Worm (Caenorhabditis elegans) whole organism, young adult: Measurements from ENCODE around the gene nhr-199.

Experiments used
- B0019.2 ChIP-seq: fragments of 200-800 bp; sonication (Bioruptor generic); conservative IDR thresholded peaks from 2 replicates; pipeline ENCODE4 v1.3.6; 2022; ENCODE audit warnings: missing genetic modification reagents, missing genetic modification characterization, missing compliant biosample characterization
- C06A6.2 ChIP-seq: fragments of 200-800 bp; sonication (Bioruptor generic); conservative IDR thresholded peaks from 2 replicates; pipeline ENCODE4 v1.3.6; 2022; ENCODE audit warnings: missing genetic modification characterization, missing compliant biosample characterization
- C17E4.6 ChIP-seq: fragments of 200-800 bp; sonication (Bioruptor generic); IDR thresholded peaks from 2 replicates; pipeline ENCODE4 v1.3.6; 2022; ENCODE audit warnings: missing genetic modification reagents, missing genetic modification characterization, missing compliant biosample characterization
- F10E7.11 ChIP-seq: sonication (generic microtip); optimal IDR thresholded peaks from 2 replicates; lab custom pipeline; 2017; ENCODE audit warnings: mild to moderate bottlenecking, missing genetic modification characterization, moderate library complexity, missing compliant biosample characterization
- F23B12.7 ChIP-seq: sonication (generic microtip); optimal IDR thresholded peaks from 2 replicates; lab custom pipeline; 2017; ENCODE audit warnings: missing genetic modification characterization, mild to moderate bottlenecking, missing compliant biosample characterization, antibody characterized with exemption, moderate library complexity; ENCODE audit not compliant: insufficient read depth
- F33H1.4 ChIP-seq: fragments of 200-800 bp; sonication (Bioruptor generic); IDR thresholded peaks from 2 replicates; pipeline ENCODE4 v1.3.6; 2022; ENCODE audit warnings: missing genetic modification reagents, missing genetic modification characterization, missing compliant biosample characterization
- F37B4.10 ChIP-seq: fragments of 200-800 bp; sonication (Bioruptor generic); IDR thresholded peaks from 2 replicates; pipeline ENCODE4 v1.3.6; 2022; ENCODE audit warnings: missing genetic modification characterization, missing compliant biosample characterization
- F49E8.2 ChIP-seq: sonication (generic microtip); optimal IDR thresholded peaks from 3 replicates; lab custom pipeline; 2017; ENCODE audit warnings: missing genetic modification characterization, mild to moderate bottlenecking, missing compliant biosample characterization, antibody characterized with exemption, moderate library complexity; ENCODE audit not compliant: insufficient read depth
- F52B5.7 ChIP-seq: sonication (generic microtip); optimal IDR thresholded peaks from 2 replicates; lab custom pipeline; 2016; ENCODE audit warnings: mild to moderate bottlenecking, missing genetic modification characterization, missing compliant biosample characterization
- F57C9.4 ChIP-seq: sonication (generic microtip); optimal IDR thresholded peaks from 2 replicates; lab custom pipeline; 2017; ENCODE audit warnings: mild to moderate bottlenecking, missing genetic modification characterization, missing compliant biosample characterization
- K11D2.4 ChIP-seq: fragments of 200-800 bp; sonication (Bioruptor generic); IDR thresholded peaks from 2 replicates; pipeline ENCODE4 v1.3.6; 2022; ENCODE audit warnings: missing genetic modification reagents, missing genetic modification characterization, missing compliant biosample characterization
- T26A5.8 ChIP-seq: sonication (generic microtip); optimal IDR thresholded peaks from 2 replicates; lab custom pipeline; 2016; ENCODE audit warnings: missing genetic modification characterization, missing compliant biosample characterization
- Y67H2A.10 ChIP-seq: fragments of 200-800 bp; sonication (Bioruptor generic); conservative IDR thresholded peaks from 2 replicates; pipeline ENCODE4 v1.3.6; 2022; ENCODE audit warnings: missing genetic modification reagents, missing genetic modification characterization, missing compliant biosample characterization
- Y95B8A.8 ChIP-seq: fragments of 200-800 bp; sonication (Bioruptor generic); IDR thresholded peaks from 2 replicates; pipeline ENCODE4 v1.3.6; 2022; ENCODE audit warnings: missing genetic modification reagents, missing genetic modification characterization, missing compliant biosample characterization
- ZK185.1 ChIP-seq: sonication (generic microtip); optimal IDR thresholded peaks from 2 replicates; lab custom pipeline; 2016; ENCODE audit warnings: mild to moderate bottlenecking, missing genetic modification characterization, missing compliant biosample characterization; ENCODE audit not compliant: poor library complexity, severe bottlenecking
- aptf-2 ChIP-seq: fragments of 200-800 bp; sonication (Bioruptor generic); conservative IDR thresholded peaks from 2 replicates; pipeline ENCODE4 v1.3.6; 2022; ENCODE audit warnings: missing genetic modification reagents, missing genetic modification characterization, missing compliant biosample characterization
- aptf-3 ChIP-seq: fragments of 200-800 bp; sonication (Bioruptor generic); IDR thresholded peaks from 2 replicates; pipeline ENCODE4 v1.3.6; 2022; ENCODE audit warnings: missing genetic modification characterization, missing compliant biosample characterization
- attf-5 ChIP-seq: fragments of 200-800 bp; sonication (Bioruptor generic); optimal IDR thresholded peaks from 2 replicates; lab custom pipeline; 2018; ENCODE audit warnings: mild to moderate bottlenecking, missing genetic modification characterization, missing compliant biosample characterization
- cebp-1 ChIP-seq, 2 experiments: fragments of 200-800 bp in 1 of 2; sonication (Bioruptor generic) in 1 of 2; sonication (generic microtip) in 1 of 2; IDR thresholded peaks in 1 of 2; optimal IDR thresholded peaks in 1 of 2; 2 replicates each; pipeline versions ENCODE4 v1.3.6 to Lab custom; 2017 to 2022; ENCODE audit warnings: missing compliant biosample characterization in 2 of 2, missing genetic modification characterization in 2 of 2, mild to moderate bottlenecking in 1 of 2, missing genetic modification reagents in 1 of 2, moderate library complexity in 1 of 2
- cebp-2 ChIP-seq: fragments of 200-800 bp; sonication (Bioruptor generic); IDR thresholded peaks from 2 replicates; pipeline ENCODE4 v1.3.6; 2022; ENCODE audit warnings: missing genetic modification characterization, missing compliant biosample characterization
- ceh-40 ChIP-seq: fragments of 200-800 bp; sonication (Bioruptor generic); IDR thresholded peaks from 2 replicates; pipeline ENCODE4 v1.3.6; 2022; ENCODE audit warnings: missing genetic modification characterization, missing compliant biosample characterization
- ceh-79 ChIP-seq: sonication (generic microtip); optimal IDR thresholded peaks from 2 replicates; lab custom pipeline; 2017; ENCODE audit warnings: mild to moderate bottlenecking, missing genetic modification characterization, missing compliant biosample characterization
- dox-1 ChIP-seq: fragments of 200-800 bp; sonication (Bioruptor generic); IDR thresholded peaks from 2 replicates; pipeline ENCODE4 v1.3.6; 2022; ENCODE audit warnings: missing genetic modification reagents, missing genetic modification characterization, missing compliant biosample characterization
- dpl-1 ChIP-seq: fragments of 150-350 bp; optimal IDR thresholded peaks from 2 replicates; lab custom pipeline; 2014; ENCODE audit warnings: missing biosample characterization, missing genetic modification reagents, missing genetic modification characterization
- hmg-1.2 ChIP-seq: fragments of 200-800 bp; sonication (Bioruptor generic); IDR thresholded peaks from 2 replicates; pipeline ENCODE4 v1.3.6; 2022; ENCODE audit warnings: missing genetic modification reagents, missing genetic modification characterization, missing compliant biosample characterization
- let-607 ChIP-seq, 2 experiments: fragments of 200-800 bp in 1 of 2; sonication (Bioruptor generic) in 1 of 2; sonication (generic microtip) in 1 of 2; optimal IDR thresholded peaks; 2 replicates each; lab custom pipeline; 2016 to 2018; ENCODE audit warnings: mild to moderate bottlenecking in 2 of 2, missing compliant biosample characterization in 2 of 2, missing genetic modification characterization in 2 of 2, moderate library complexity in 2 of 2, missing genotype in 1 of 2
- lin-40 ChIP-seq: sonication (generic microtip); optimal IDR thresholded peaks from 2 replicates; lab custom pipeline; 2016; ENCODE audit warnings: missing genetic modification characterization, mild to moderate bottlenecking, missing compliant biosample characterization, missing genotype, missing genetic modification reagents
- madf-10 ChIP-seq: sonication (generic microtip); optimal IDR thresholded peaks from 2 replicates; lab custom pipeline; 2016; ENCODE audit warnings: mild to moderate bottlenecking, missing genetic modification characterization, missing compliant biosample characterization
- madf-8 ChIP-seq: fragments of 200-800 bp; sonication (Bioruptor generic); conservative IDR thresholded peaks from 2 replicates; pipeline ENCODE4 v1.3.6; 2022; ENCODE audit warnings: missing genetic modification reagents, missing genetic modification characterization, missing compliant biosample characterization
- mcd-1 ChIP-seq: fragments of 200-800 bp; sonication (Bioruptor generic); IDR thresholded peaks from 2 replicates; pipeline ENCODE4 v1.3.6; 2022; ENCODE audit warnings: missing genetic modification reagents, missing genetic modification characterization, missing compliant biosample characterization
- mxl-1 ChIP-seq: sonication (generic microtip); optimal IDR thresholded peaks from 2 replicates; lab custom pipeline; 2016; ENCODE audit warnings: missing genetic modification characterization, missing compliant biosample characterization
- nfya-2 ChIP-seq: fragments of 200-800 bp; sonication (Bioruptor generic); IDR thresholded peaks from 2 replicates; pipeline ENCODE4 v1.3.6; 2022; ENCODE audit warnings: missing genetic modification reagents, missing genetic modification characterization, missing compliant biosample characterization
- nfyb-1 ChIP-seq: fragments of 200-800 bp; sonication (Bioruptor generic); IDR thresholded peaks from 2 replicates; pipeline ENCODE4 v1.3.6; 2022; ENCODE audit warnings: missing genetic modification reagents, missing genetic modification characterization, missing compliant biosample characterization
- nhr-80 ChIP-seq: sonication (generic microtip); optimal IDR thresholded peaks from 2 replicates; lab custom pipeline; 2016; ENCODE audit warnings: missing genetic modification characterization, missing compliant biosample characterization
- pha-4 ChIP-seq: fragments of 150-350 bp; sonication (generic microtip); optimal IDR thresholded peaks from 2 replicates; lab custom pipeline; 2014; ENCODE audit warnings: missing biosample characterization, missing genetic modification reagents, missing genetic modification characterization
- sea-2 ChIP-seq: fragments of 200-800 bp; sonication (Bioruptor generic); IDR thresholded peaks from 2 replicates; pipeline ENCODE4 v1.3.6; 2022; ENCODE audit warnings: missing genetic modification characterization, missing compliant biosample characterization
- snpc-1.1 ChIP-seq: sonication (generic microtip); optimal IDR thresholded peaks from 2 replicates; lab custom pipeline; 2017; ENCODE audit warnings: missing genetic modification characterization, mild to moderate bottlenecking, missing compliant biosample characterization, antibody characterized with exemption, moderate library complexity, missing genotype, missing genetic modification reagents; ENCODE audit not compliant: insufficient read depth
- tbp1 ChIP-seq: fragments of 200-800 bp; sonication (Bioruptor generic); optimal IDR thresholded peaks from 2 replicates; lab custom pipeline; 2018; ENCODE audit warnings: mild to moderate bottlenecking, missing genetic modification characterization, missing compliant biosample characterization
- xnd-1 ChIP-seq: sonication (generic microtip); optimal IDR thresholded peaks from 2 replicates; lab custom pipeline; 2016; ENCODE audit warnings: missing genotype, missing genetic modification reagents, missing genetic modification characterization, missing compliant biosample characterization
- zim-3 ChIP-seq: sonication (generic microtip); optimal IDR thresholded peaks from 2 replicates; lab custom pipeline; 2017; ENCODE audit warnings: mild to moderate bottlenecking, missing genetic modification characterization, moderate library complexity, missing compliant biosample characterization
- ztf-25 ChIP-seq: fragments of 200-800 bp; sonication (Bioruptor generic); IDR thresholded peaks from 2 replicates; pipeline ENCODE4 v1.3.6; 2022; ENCODE audit warnings: missing genetic modification reagents, missing genetic modification characterization, missing compliant biosample characterization
- ztf-26 ChIP-seq: sonication (generic microtip); optimal IDR thresholded peaks from 2 replicates; lab custom pipeline; 2017; ENCODE audit warnings: missing genetic modification characterization, missing compliant biosample characterization

nhr-199 gene

ce11 chrV:15666718-15667117, 33.0 kb downstream of the nhr-199 start (continued):
- peak in 1 of 2 experiments; percentile 63 for TF ChIP-seq let-607 (tag; optimal IDR thresholded peaks at IDR 0.05; lab: Kevin White, UChicago)
- TF ChIP-seq zim-3 (tag; lab: Kevin White, UChicago): no peak

- TF ChIP-seq F37B4.10 (GFP tag; lab: Robert Waterston, UW) (no peak), ztf-25 (GFP tag; lab: Robert Waterston, UW) (no peak), nfyb-1 (GFP tag; lab: Robert Waterston, UW) (no peak), pha-4 (no peak), snpc-1.1 (no peak), F23B12.7 (tag; lab: Kevin White, UChicago) (no peak), C17E4.6 (GFP tag; lab: Robert Waterston, UW) (no peak), F49E8.2 (tag; lab: Kevin White, UChicago) (no peak), attf-5 (GFP tag; lab: Kevin White, UChicago) (peak; percentile 33), mxl-1 (tag; lab: Kevin White, UChicago) (no peak), cebp-1 (GFP tag; IDR thresholded peaks at IDR 0.05; lab: Robert Waterston, UW) (no peak), cebp-1 (tag; optimal IDR thresholded peaks at IDR 0.05; lab: Kevin White, UChicago) (peak; percentile 70), dox-1 (GFP tag; lab: Robert Waterston, UW) (0 out of 2 replicates have a peak, but pooled peaks have one; percentile 26), let-607 (tag; optimal IDR thresholded peaks at IDR 0.05; lab: Kevin White, UChicago) (no peak), madf-10 (tag; lab: Kevin White, UChicago) (no peak), nhr-80 (peak; percentile 45), hmg-1.2 (GFP tag; lab: Robert Waterston, UW) (peak; percentile 40; the same call in 1 of the 2 replicates), Y67H2A.10 (no peak), Y95B8A.8 (no peak)
Observed at ce11 chrV:15664053-15664661, 35.5 kb downstream of the nhr-199 start.

- TF ChIP-seq tbp1 (GFP tag; lab: Kevin White, UChicago) (no peak), F10E7.11 (no peak), T26A5.8 (tag; lab: Kevin White, UChicago) (no peak), xnd-1 (tag; lab: Kevin White, UChicago) (no peak), let-607 (tag; optimal IDR thresholded peaks at IDR 0.05; lab: Kevin White, UChicago) (no peak), ceh-79 (tag; lab: Kevin White, UChicago) (no peak), mxl-1 (tag; lab: Kevin White, UChicago) (no peak), lin-40 (no peak), madf-8 (GFP tag; lab: Robert Waterston, UW) (no peak), C06A6.2 (GFP tag; lab: Robert Waterston, UW) (no peak), F52B5.7 (tag; lab: Kevin White, UChicago) (no peak), sea-2 (GFP tag; lab: Robert Waterston, UW) (no peak), mcd-1 (GFP tag; lab: Robert Waterston, UW) (no peak), Y95B8A.8 (no peak), F57C9.4 (tag; lab: Kevin White, UChicago) (no peak), aptf-2 (GFP tag; lab: Robert Waterston, UW) (no peak)
Observed at ce11 chrV:15661580-15661979, 38.1 kb downstream of the nhr-199 start.

- TF ChIP-seq ZK185.1 (tag; lab: Kevin White, UChicago) (peak; percentile 10), K11D2.4 (GFP tag; lab: Robert Waterston, UW) (no peak), nfya-2 (no peak), B0019.2 (no peak), lin-40 (peak; percentile 25), ztf-26 (tag; lab: Kevin White, UChicago) (peak; percentile 46), aptf-3 (GFP tag; lab: Robert Waterston, UW) (no peak), dpl-1 (no peak), ceh-40 (GFP tag; lab: Robert Waterston, UW) (no peak), F33H1.4 (GFP tag; lab: Robert Waterston, UW) (no peak), cebp-2 (GFP tag; lab: Robert Waterston, UW) (no peak)
- TF ChIP-seq, all 124 proteins: peak for 3
Observed at ce11 chrV:15661003-15661402, 38.7 kb downstream of the nhr-199 start.
